Fruit fly (Drosophila melanogaster): ENCODE data around the gene Pi4KIIalpha.

dm6 chr3R:5520566-5520965 lies 42.9 kb downstream of the Pi4KIIalpha start:
- no peak for TF ChIP-seq psq (optimal IDR thresholded peaks at IDR 0.05)
- no peak for TF ChIP-seq h (optimal IDR thresholded peaks at IDR 0.05)
- TF ChIP-seq ttk (optimal IDR thresholded peaks at IDR 0.05), result no peak
- no peak for TF ChIP-seq insv (optimal IDR thresholded peaks at IDR 0.05)
- no peak for TF ChIP-seq Myc (optimal IDR thresholded peaks at IDR 0.05)
- TF ChIP-seq Sin3A (optimal IDR thresholded peaks at IDR 0.05), result no peak
